Fruit fly (Drosophila melanogaster) whole organism, prepupa: ENCODE results near the gene LSm7.

Experiments used
- Blimp-1 ChIP-seq: fragments of 200-800 bp; sonication (Bioruptor generic); optimal IDR thresholded peaks from 3 replicates; lab custom pipeline; 2017; ENCODE audit warnings: missing biosample characterization, missing genetic modification characterization, mild to moderate bottlenecking, moderate library complexity, missing genetic modification reagents
- CG10669 ChIP-seq: fragments of 200-800 bp; sonication (Bioruptor generic); optimal IDR thresholded peaks from 3 replicates; lab custom pipeline; 2018; ENCODE audit warnings: missing biosample characterization, mild to moderate bottlenecking, missing genetic modification characterization, moderate library complexity
- CG11294 ChIP-seq: fragments of 200-800 bp; sonication (Bioruptor generic); IDR thresholded peaks from 2 replicates; pipeline ENCODE4 v1.3.6; 2022; ENCODE audit warnings: missing biosample characterization, missing genetic modification characterization
- CG11762 ChIP-seq: fragments of 200-800 bp; sonication (Bioruptor generic); optimal IDR thresholded peaks from 3 replicates; lab custom pipeline; 2016; ENCODE audit warnings: missing biosample characterization, missing genetic modification characterization; ENCODE audit not compliant: insufficient read depth
- CG11902 ChIP-seq: fragments of 200-800 bp; sonication (Bioruptor generic); optimal IDR thresholded peaks from 3 replicates; lab custom pipeline; 2016; ENCODE audit warnings: missing biosample characterization, missing genetic modification characterization
- CG15336 ChIP-seq: fragments of 200-800 bp; sonication (Bioruptor generic); IDR thresholded peaks from 2 replicates; pipeline ENCODE4 v1.3.6; 2022; ENCODE audit warnings: missing biosample characterization, missing genetic modification characterization
- CG1621 ChIP-seq: fragments of 200-800 bp; sonication (Bioruptor generic); optimal IDR thresholded peaks from 3 replicates; lab custom pipeline; 2018; ENCODE audit warnings: missing biosample characterization, mild to moderate bottlenecking, missing genetic modification characterization
- CG16779 ChIP-seq: fragments of 200-800 bp; sonication (Bioruptor generic); optimal IDR thresholded peaks from 3 replicates; lab custom pipeline; 2017; ENCODE audit warnings: missing biosample characterization, mild to moderate bottlenecking, missing genetic modification characterization
- CG3032 ChIP-seq: fragments of 200-800 bp; optimal IDR thresholded peaks from 2 replicates; lab custom pipeline; 2019; ENCODE audit warnings: missing biosample characterization, mild to moderate bottlenecking, missing genetic modification characterization, moderate library complexity
- CG32006 ChIP-seq: fragments of 200-800 bp; sonication (Bioruptor generic); optimal IDR thresholded peaks from 3 replicates; lab custom pipeline; 2017; ENCODE audit warnings: missing biosample characterization, mild to moderate bottlenecking, missing genetic modification characterization
- CG34406 ChIP-seq: fragments of 200-800 bp; sonication (Bioruptor generic); optimal IDR thresholded peaks from 3 replicates; lab custom pipeline; 2016; ENCODE audit warnings: missing biosample characterization, missing genetic modification characterization
- CG3919 ChIP-seq: fragments of 200-800 bp; sonication (Bioruptor generic); optimal IDR thresholded peaks from 3 replicates; lab custom pipeline; 2016; ENCODE audit warnings: missing biosample characterization, missing genetic modification characterization
- CG6163 ChIP-seq: fragments of 200-800 bp; sonication (Bioruptor generic); IDR thresholded peaks from 3 replicates; pipeline ENCODE4 v1.3.6; 2022; ENCODE audit warnings: missing biosample characterization, missing genetic modification characterization
- CG6276 ChIP-seq: fragments of 200-800 bp; sonication (Bioruptor generic); optimal IDR thresholded peaks from 2 replicates; lab custom pipeline; 2017; ENCODE audit warnings: missing biosample characterization, mild to moderate bottlenecking, missing genetic modification characterization
- CG7368 ChIP-seq: fragments of 200-800 bp; sonication (Bioruptor generic); optimal IDR thresholded peaks from 3 replicates; lab custom pipeline; 2016; ENCODE audit warnings: missing biosample characterization, missing genetic modification characterization
- CG8119 ChIP-seq: fragments of 200-800 bp; sonication (Bioruptor generic); IDR thresholded peaks from 3 replicates; pipeline ENCODE4 v1.3.6; 2022; ENCODE audit warnings: missing biosample characterization, missing genetic modification characterization
- CG8319 ChIP-seq: fragments of 200-800 bp; sonication (Bioruptor generic); optimal IDR thresholded peaks from 3 replicates; lab custom pipeline; 2016; ENCODE audit warnings: missing biosample characterization, missing genetic modification characterization
- CG8632 ChIP-seq: fragments of 200-800 bp; sonication (Bioruptor generic); optimal IDR thresholded peaks from 3 replicates; lab custom pipeline; 2016; ENCODE audit warnings: missing biosample characterization, missing genetic modification characterization
- Eip78C ChIP-seq: fragments of 200-800 bp; sonication (Bioruptor generic); peaks from one replicate; lab custom pipeline; 2016; ENCODE audit warnings: missing biosample characterization, missing genetic modification characterization
- Eip93F ChIP-seq: fragments of 200-800 bp; sonication (Bioruptor generic); optimal IDR thresholded peaks from 2 replicates; lab custom pipeline; 2016; ENCODE audit warnings: missing biosample characterization, mild to moderate bottlenecking, missing genetic modification characterization
- Ets21C ChIP-seq: fragments of 200-800 bp; sonication (Bioruptor generic); optimal IDR thresholded peaks from 3 replicates; lab custom pipeline; 2016; ENCODE audit warnings: missing biosample characterization, missing genetic modification characterization
- Ets96B ChIP-seq: fragments of 200-800 bp; optimal IDR thresholded peaks from 2 replicates; lab custom pipeline; 2019; ENCODE audit warnings: missing biosample characterization, mild to moderate bottlenecking, missing genetic modification characterization, moderate library complexity
- Gug ChIP-seq: fragments of 200-800 bp; sonication (Bioruptor generic); IDR thresholded peaks from 2 replicates; pipeline ENCODE4 v1.3.6; 2022; ENCODE audit warnings: missing biosample characterization, missing genetic modification characterization
- Hr39 ChIP-seq: fragments of 200-800 bp; sonication (Bioruptor generic); optimal IDR thresholded peaks from 2 replicates; lab custom pipeline; 2016; ENCODE audit warnings: missing biosample characterization, missing genetic modification characterization
- Hr4 ChIP-seq: fragments of 200-800 bp; sonication (Bioruptor generic); optimal IDR thresholded peaks from 3 replicates; lab custom pipeline; 2016; ENCODE audit warnings: missing biosample characterization, missing genetic modification characterization
- Lpt ChIP-seq: fragments of 200-800 bp; sonication (Bioruptor generic); optimal IDR thresholded peaks from 3 replicates; lab custom pipeline; 2016; ENCODE audit warnings: missing biosample characterization, missing genetic modification characterization
- Met ChIP-seq: fragments of 200-800 bp; sonication (Bioruptor generic); optimal IDR thresholded peaks from 3 replicates; lab custom pipeline; 2016; ENCODE audit warnings: missing biosample characterization, missing genetic modification characterization
- OdsH ChIP-seq: fragments of 200-800 bp; sonication (Bioruptor generic); optimal IDR thresholded peaks from 3 replicates; lab custom pipeline; 2016; ENCODE audit warnings: missing biosample characterization, missing genetic modification characterization
- Smox ChIP-seq: fragments of 200-800 bp; sonication (Bioruptor generic); optimal IDR thresholded peaks from 3 replicates; lab custom pipeline; 2016; ENCODE audit warnings: missing biosample characterization, missing genetic modification characterization
- Sox14 ChIP-seq: fragments of 200-800 bp; sonication (Bioruptor generic); optimal IDR thresholded peaks from 3 replicates; lab custom pipeline; 2016; ENCODE audit warnings: missing biosample characterization, missing genetic modification characterization
- Sox15 ChIP-seq: fragments of 200-800 bp; sonication (Bioruptor generic); optimal IDR thresholded peaks from 3 replicates; lab custom pipeline; 2016; ENCODE audit warnings: missing biosample characterization, missing genetic modification characterization
- achi ChIP-seq: fragments of 200-800 bp; sonication (Bioruptor generic); optimal IDR thresholded peaks from 3 replicates; lab custom pipeline; 2016; ENCODE audit warnings: missing biosample characterization, missing genetic modification characterization
- acj6 ChIP-seq: fragments of 200-800 bp; sonication (Bioruptor generic); optimal IDR thresholded peaks from 3 replicates; lab custom pipeline; 2016; ENCODE audit warnings: missing biosample characterization, missing genetic modification characterization
- cyc ChIP-seq: fragments of 200-800 bp; sonication (Bioruptor generic); optimal IDR thresholded peaks from 3 replicates; lab custom pipeline; 2016; ENCODE audit warnings: missing biosample characterization, missing genetic modification characterization
- dac ChIP-seq: fragments of 200-800 bp; sonication (Bioruptor generic); optimal IDR thresholded peaks from 2 replicates; lab custom pipeline; 2017; ENCODE audit warnings: missing biosample characterization, mild to moderate bottlenecking, missing genetic modification characterization
- dsx ChIP-seq: fragments of 200-800 bp; optimal IDR thresholded peaks from 3 replicates; lab custom pipeline; 2019; ENCODE audit warnings: missing biosample characterization, mild to moderate bottlenecking, missing genetic modification characterization, moderate library complexity; ENCODE audit not compliant: poor library complexity, severe bottlenecking
- eg ChIP-seq: fragments of 200-800 bp; sonication (Bioruptor generic); IDR thresholded peaks from 3 replicates; pipeline ENCODE4 v1.3.6; 2022; ENCODE audit warnings: missing biosample characterization, missing genetic modification characterization
- esn ChIP-seq: fragments of 200-800 bp; sonication (Bioruptor generic); optimal IDR thresholded peaks from 2 replicates; lab custom pipeline; 2016; ENCODE audit warnings: missing biosample characterization, mild to moderate bottlenecking, missing genetic modification characterization, moderate library complexity
- pdm3 ChIP-seq: fragments of 200-800 bp; sonication (Bioruptor generic); optimal IDR thresholded peaks from 3 replicates; lab custom pipeline; 2016; ENCODE audit warnings: missing biosample characterization, missing genetic modification characterization
- spab ChIP-seq: fragments of 200-800 bp; sonication (Bioruptor generic); optimal IDR thresholded peaks from 2 replicates; lab custom pipeline; 2017; ENCODE audit warnings: missing biosample characterization, mild to moderate bottlenecking, missing genetic modification characterization, missing genetic modification reagents
- ss ChIP-seq, 2 experiments: fragments of 200-800 bp; sonication (Bioruptor generic); optimal IDR thresholded peaks; 2 replicates in 1 of 2; 3 replicates in 1 of 2; lab custom pipeline; 2017 to 2018; ENCODE audit warnings: mild to moderate bottlenecking in 2 of 2, missing biosample characterization in 2 of 2, missing genetic modification characterization in 2 of 2, moderate library complexity in 1 of 2
- svp ChIP-seq: fragments of 200-800 bp; sonication (Bioruptor generic); peaks from one replicate; lab custom pipeline; 2016; ENCODE audit warnings: missing biosample characterization, missing genetic modification characterization
- vri ChIP-seq: fragments of 200-800 bp; sonication (Bioruptor generic); optimal IDR thresholded peaks from 3 replicates; lab custom pipeline; 2016; ENCODE audit warnings: missing biosample characterization, mild to moderate bottlenecking, missing genetic modification characterization

The LSm7 gene

DNA sequence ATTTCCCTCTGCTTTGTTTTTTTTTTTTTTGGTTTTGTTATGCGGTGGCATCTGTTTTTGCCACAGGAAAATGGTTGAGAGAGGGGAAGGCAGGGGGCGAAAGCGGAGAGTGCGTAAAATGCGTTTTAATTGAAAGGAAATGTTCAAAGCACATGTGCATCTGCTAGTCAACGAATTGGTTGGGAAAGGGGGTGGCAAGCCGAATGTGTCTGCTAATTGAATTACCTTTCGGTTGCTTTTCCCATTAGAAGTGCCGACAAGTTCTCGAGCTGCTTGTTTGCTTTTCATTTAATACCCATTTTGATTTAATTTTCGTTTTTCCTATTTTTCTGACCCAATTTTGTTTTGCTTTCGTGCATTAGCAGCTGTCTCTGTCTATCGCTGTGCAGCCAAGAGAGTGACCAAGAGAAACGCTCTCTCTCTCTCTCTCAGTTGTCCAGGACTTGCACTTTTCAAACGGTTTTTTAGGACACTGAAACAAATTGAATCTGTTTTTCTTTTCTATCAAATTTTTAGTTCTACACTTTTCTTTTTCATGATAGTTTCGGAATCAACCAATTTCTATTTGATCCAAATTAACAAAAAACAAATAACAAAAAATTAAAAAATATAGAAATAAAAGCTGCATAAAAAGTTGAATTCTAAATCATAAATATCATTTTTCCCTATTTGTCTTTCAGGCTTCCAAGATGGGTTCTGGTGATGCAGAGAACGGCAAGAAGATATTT lies 24.3 kb downstream of the LSm7 start:
- no peak for TF ChIP-seq Eip93F (GFP tag; lab: Kevin White, UChicago)
- peak; percentile 26 for TF ChIP-seq Eip78C (GFP tag; lab: Kevin White, UChicago)
- no peak for TF ChIP-seq CG34406 (GFP tag; lab: Kevin White, UChicago)
- TF ChIP-seq CG8632 (GFP tag; lab: Kevin White, UChicago), result no peak
- TF ChIP-seq esn (GFP tag; lab: Kevin White, UChicago), result no peak
- TF ChIP-seq CG6163, result 0 out of 3 replicates have a peak, but pooled peaks have one; percentile 8
- TF ChIP-seq CG3032 (tag; lab: Kevin White, UChicago), result no peak
- TF ChIP-seq Ets21C, result no peak
- TF ChIP-seq Gug (GFP tag; lab: Robert Waterston, UW), result 0 out of 2 replicates have a peak, but pooled peaks have one; percentile 14
- no peak for TF ChIP-seq svp (GFP tag; lab: Kevin White, UChicago)
- TF ChIP-seq dac, result no peak
- no peak for TF ChIP-seq Blimp-1 (GFP tag; lab: Kevin White, UChicago)
- TF ChIP-seq CG6276 (GFP tag; lab: Kevin White, UChicago), result peak; percentile 47
- TF ChIP-seq eg (GFP tag; lab: Robert Waterston, UW), result peak; percentile 45; the same call in 2 of the 3 replicates
- TF ChIP-seq CG32006 (GFP tag; lab: Kevin White, UChicago), result peak; percentile 23
- TF ChIP-seq CG11762 (GFP tag; lab: Kevin White, UChicago), result no peak
- no peak for TF ChIP-seq CG3919 (GFP tag; lab: Kevin White, UChicago)
- TF ChIP-seq CG15336, result peak; percentile 54; the same call in 1 of the 2 replicates
- no peak for TF ChIP-seq vri (GFP tag; lab: Kevin White, UChicago)
- no peak for TF ChIP-seq CG1621 (tag; lab: Kevin White, UChicago)
- TF ChIP-seq acj6 (GFP tag; lab: Kevin White, UChicago), result no peak
- no peak for TF ChIP-seq Sox14 (GFP tag; lab: Kevin White, UChicago)
- TF ChIP-seq CG8119, result peak; percentile 43; the same call in 2 of the 3 replicates

- TF ChIP-seq Eip78C (GFP tag; lab: Kevin White, UChicago) (no peak), eg (GFP tag; lab: Robert Waterston, UW) (peak; percentile 67), Sox15 (GFP tag; lab: Kevin White, UChicago) (no peak), CG11902 (GFP tag; lab: Kevin White, UChicago) (no peak)
Observed at dm6 chr2L:16716771-16717170, 26.1 kb downstream of the LSm7 start.

DNA sequence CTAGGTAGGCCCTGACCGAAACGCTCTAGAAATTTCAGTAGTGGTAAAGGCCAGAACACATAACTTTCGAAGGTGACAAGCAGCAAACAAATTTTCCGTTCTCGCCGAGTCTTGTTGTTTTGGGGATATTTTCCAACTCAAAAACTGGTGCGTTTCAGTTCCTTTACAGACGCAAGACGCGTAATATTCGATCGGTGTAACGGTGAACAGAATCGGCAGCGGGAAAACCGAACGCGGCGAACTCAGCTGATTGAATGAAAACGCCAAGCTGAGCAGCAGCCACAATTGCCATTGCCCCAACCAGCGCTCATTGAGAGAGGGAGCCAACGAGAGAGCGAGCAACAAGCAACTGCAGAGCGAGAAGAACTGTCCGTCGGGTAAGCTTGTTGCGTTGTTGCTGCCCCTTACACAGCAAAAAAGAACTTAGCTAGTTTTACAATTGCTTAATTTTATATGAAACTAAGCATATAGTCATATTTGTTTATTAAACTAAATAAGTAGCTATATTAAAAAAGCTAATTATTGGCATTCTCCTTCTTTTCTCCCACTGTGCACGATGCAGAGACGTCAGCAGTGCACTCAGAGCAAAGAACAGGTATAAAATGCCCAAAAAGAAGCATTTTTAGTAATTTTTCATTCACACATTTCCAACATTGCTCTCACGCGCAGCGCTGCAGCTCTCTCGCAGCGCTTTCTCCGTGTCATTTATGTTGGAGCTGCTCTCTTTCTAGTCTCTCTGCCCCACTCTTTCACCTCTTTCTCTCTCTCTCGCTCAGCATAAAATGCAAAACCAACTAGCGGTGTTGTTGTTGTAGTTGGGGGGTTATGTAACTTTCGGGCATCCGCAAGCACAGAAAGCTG lies 26.8 kb downstream of the LSm7 start, which contains the start of the genes Cyt-c-d and CG31808:
Gene Cyt-c-d, plus strand, starts transcription at position 51 of the 861 bp plus-strand sequence.
Gene CG31808, minus strand, starts transcription at position 355 of the 861 bp plus-strand sequence.
- TF ChIP-seq pdm3 (GFP tag; lab: Kevin White, UChicago), result peak; percentile 98
- TF ChIP-seq ss (GFP tag; optimal IDR thresholded peaks at IDR 0.05; lab: Kevin White, UChicago), result peak; percentile 91
- TF ChIP-seq Eip93F (GFP tag; lab: Kevin White, UChicago), result peak; percentile 88
- peak; percentile 95 for TF ChIP-seq CG16779 (tag; lab: Kevin White, UChicago)
- TF ChIP-seq Hr39, result peak; percentile 94
- TF ChIP-seq CG15336, result peak; percentile 100
- peak; percentile 99 for TF ChIP-seq Lpt
- TF ChIP-seq Smox (GFP tag; lab: Kevin White, UChicago), result peak; percentile 96
- peak; percentile 97 for TF ChIP-seq Gug (GFP tag; lab: Robert Waterston, UW)
- peak; percentile 99 for TF ChIP-seq CG8119
- TF ChIP-seq CG32006 (GFP tag; lab: Kevin White, UChicago), result peak; percentile 99
- TF ChIP-seq CG10669 (GFP tag; lab: Kevin White, UChicago), result peak; percentile 94
- peak; percentile 99 for TF ChIP-seq dac
- TF ChIP-seq CG7368 (GFP tag; lab: Kevin White, UChicago), result peak; percentile 95
- TF ChIP-seq Eip78C (GFP tag; lab: Kevin White, UChicago), result peak; percentile 100
- TF ChIP-seq Met, result peak; percentile 98
- peak; percentile 99 for TF ChIP-seq Hr4 (GFP tag; lab: Kevin White, UChicago)
- peak; percentile 93 for TF ChIP-seq dsx (GFP tag; lab: Kevin White, UChicago)
- peak; percentile 89 for TF ChIP-seq Sox15 (GFP tag; lab: Kevin White, UChicago)
- TF ChIP-seq OdsH, result peak; percentile 98
- TF ChIP-seq CG3032 (tag; lab: Kevin White, UChicago), result peak; percentile 94
- peak; percentile 94 for TF ChIP-seq spab
- TF ChIP-seq cyc (GFP tag; lab: Kevin White, UChicago), result peak; percentile 97
- peak; percentile 94 for TF ChIP-seq Ets96B (tag; lab: Kevin White, UChicago)
- peak; percentile 88 for TF ChIP-seq CG8319 (GFP tag; lab: Kevin White, UChicago)
- peak; percentile 97 for TF ChIP-seq CG11294 (GFP tag; lab: Robert Waterston, UW)
- TF ChIP-seq Ets21C, result peak; percentile 93
- TF ChIP-seq CG8632 (GFP tag; lab: Kevin White, UChicago), result peak; percentile 95
- TF ChIP-seq achi (GFP tag; lab: Kevin White, UChicago), result peak; percentile 97
